Fruit fly (Drosophila melanogaster) whole organism, embryonic: ENCODE measurements around the gene CG10222.

Source experiments
- Atf3 ChIP-seq: fragments of 200-800 bp; sonication (Bioruptor generic); optimal IDR thresholded peaks from 3 replicates; lab custom pipeline; 2016; ENCODE audit warnings: missing biosample characterization, missing genetic modification characterization
- Atf6 ChIP-seq: fragments of 200-800 bp; sonication (Bioruptor generic); IDR thresholded peaks from 2 replicates; pipeline ENCODE4 v1.3.6; 2022; ENCODE audit warnings: missing biosample characterization, missing genetic modification characterization
- Blimp-1 ChIP-seq: fragments of 200-800 bp; sonication (Bioruptor generic); optimal IDR thresholded peaks from 3 replicates; lab custom pipeline; 2018; ENCODE audit warnings: missing biosample characterization, missing genetic modification characterization, mild to moderate bottlenecking, moderate library complexity, missing genetic modification reagents
- CG10209 ChIP-seq: fragments of 200-800 bp; sonication (Bioruptor generic); optimal IDR thresholded peaks from 3 replicates; lab custom pipeline; 2017; ENCODE audit warnings: missing biosample characterization, mild to moderate bottlenecking, missing genetic modification characterization, missing genetic modification reagents
- CG10462 ChIP-seq: fragments of 200-800 bp; sonication (Bioruptor generic); optimal IDR thresholded peaks from 2 replicates; lab custom pipeline; 2016; ENCODE audit warnings: missing biosample characterization, missing genetic modification characterization
- CG11695 ChIP-seq: fragments of 200-800 bp; sonication (Bioruptor generic); IDR thresholded peaks from 3 replicates; pipeline ENCODE4 v1.3.6; 2022; ENCODE audit warnings: missing biosample characterization, missing genetic modification characterization
- CG12155 ChIP-seq: fragments of 200-800 bp; sonication (Bioruptor generic); optimal IDR thresholded peaks from 3 replicates; lab custom pipeline; 2016; ENCODE audit warnings: missing biosample characterization, missing genetic modification characterization
- CG12219 ChIP-seq: fragments of 200-800 bp; sonication (Bioruptor generic); optimal IDR thresholded peaks from 3 replicates; lab custom pipeline; 2018; ENCODE audit warnings: missing biosample characterization, mild to moderate bottlenecking, missing genetic modification characterization
- CG13775 ChIP-seq: fragments of 200-800 bp; sonication (Bioruptor generic); optimal IDR thresholded peaks from 3 replicates; lab custom pipeline; 2017; ENCODE audit warnings: missing biosample characterization, mild to moderate bottlenecking, missing genetic modification characterization
- CG14860 ChIP-seq: fragments of 200-800 bp; sonication (Bioruptor generic); IDR thresholded peaks from 3 replicates; pipeline ENCODE4 v1.3.6; 2022; ENCODE audit warnings: missing biosample characterization, missing genetic modification characterization; ENCODE audit not compliant: partially characterized antibody
- CG15269 ChIP-seq: fragments of 200-800 bp; sonication (Bioruptor generic); optimal IDR thresholded peaks from 2 replicates; lab custom pipeline; 2018; ENCODE audit warnings: missing biosample characterization, mild to moderate bottlenecking, missing genetic modification characterization, moderate library complexity
- CG16813 ChIP-seq: fragments of 200-800 bp; sonication (Bioruptor generic); IDR thresholded peaks from 3 replicates; pipeline ENCODE4 v1.3.6; 2022; ENCODE audit warnings: missing biosample characterization, missing genetic modification characterization; ENCODE audit not compliant: partially characterized antibody
- CG17186 ChIP-seq: fragments of 200-800 bp; sonication (Bioruptor generic); optimal IDR thresholded peaks from 3 replicates; lab custom pipeline; 2017; ENCODE audit warnings: missing biosample characterization, missing genetic modification reagents, missing genetic modification characterization
- CG17385 ChIP-seq: fragments of 200-800 bp; sonication (Bioruptor generic); optimal IDR thresholded peaks from 3 replicates; lab custom pipeline; 2018; ENCODE audit warnings: missing biosample characterization, mild to moderate bottlenecking, missing genetic modification characterization
- CG18476 ChIP-seq: fragments of 200-800 bp; sonication (Bioruptor generic); optimal IDR thresholded peaks from 2 replicates; lab custom pipeline; 2016; ENCODE audit warnings: missing biosample characterization, mild to moderate bottlenecking, missing genetic modification characterization
- CG4730 ChIP-seq: fragments of 200-800 bp; sonication (Bioruptor generic); IDR thresholded peaks from 2 replicates; pipeline ENCODE4 v1.3.6; 2022; ENCODE audit warnings: missing biosample characterization, missing genetic modification characterization
- CG5245 ChIP-seq: fragments of 200-800 bp; sonication (Bioruptor generic); optimal IDR thresholded peaks from 3 replicates; lab custom pipeline; 2016; ENCODE audit warnings: missing biosample characterization, missing genetic modification characterization
- CTCF ChIP-seq: fragments of 200-800 bp; sonication (Bioruptor generic); optimal IDR thresholded peaks from 2 replicates; lab custom pipeline; 2017; ENCODE audit warnings: missing biosample characterization, mild to moderate bottlenecking, missing genetic modification characterization, moderate library complexity
- Deaf1 ChIP-seq: fragments of 200-800 bp; optimal IDR thresholded peaks from 3 replicates; lab custom pipeline; 2019; ENCODE audit warnings: missing biosample characterization, mild to moderate bottlenecking, missing genetic modification characterization, moderate library complexity
- Dp ChIP-seq: fragments of 200-800 bp; sonication (Bioruptor generic); optimal IDR thresholded peaks from 2 replicates; lab custom pipeline; 2018; ENCODE audit warnings: missing biosample characterization, mild to moderate bottlenecking, missing genetic modification characterization, moderate library complexity
- Gsc ChIP-seq: fragments of 200-800 bp; sonication (Bioruptor generic); IDR thresholded peaks from 2 replicates; pipeline ENCODE4 v1.3.6; 2022; ENCODE audit warnings: missing biosample characterization, missing genetic modification characterization
- HLH4C ChIP-seq: fragments of 200-800 bp; sonication (Bioruptor generic); IDR thresholded peaks from 3 replicates; pipeline ENCODE4 v1.3.6; 2022; ENCODE audit warnings: missing biosample characterization, missing genetic modification characterization; ENCODE audit not compliant: partially characterized antibody
- Hey ChIP-seq: fragments of 200-800 bp; sonication (Bioruptor generic); optimal IDR thresholded peaks from 3 replicates; lab custom pipeline; 2018; ENCODE audit warnings: missing biosample characterization, mild to moderate bottlenecking, missing genetic modification characterization
- HmgD ChIP-seq: fragments of 200-800 bp; sonication (Bioruptor generic); optimal IDR thresholded peaks from 3 replicates; lab custom pipeline; 2016; ENCODE audit warnings: missing biosample characterization, missing genetic modification characterization
- Hr3 ChIP-seq: fragments of 200-800 bp; sonication (Bioruptor generic); optimal IDR thresholded peaks from 3 replicates; lab custom pipeline; 2016; ENCODE audit warnings: missing biosample characterization, missing genetic modification characterization
- Lim3 ChIP-seq: fragments of 200-800 bp; sonication (Bioruptor generic); IDR thresholded peaks from 2 replicates; pipeline ENCODE4 v1.3.6; 2022; ENCODE audit warnings: missing biosample characterization, missing genetic modification characterization
- Mad ChIP-seq: fragments of 200-800 bp; sonication (Bioruptor generic); optimal IDR thresholded peaks from 2 replicates; lab custom pipeline; 2016; ENCODE audit warnings: missing biosample characterization, missing genetic modification characterization
- Myb ChIP-seq: fragments of 200-800 bp; sonication (Bioruptor generic); optimal IDR thresholded peaks from 2 replicates; lab custom pipeline; 2016; ENCODE audit warnings: missing biosample characterization, missing genetic modification characterization
- NC2β ChIP-seq: fragments of 200-800 bp; sonication (Bioruptor generic); optimal IDR thresholded peaks from 2 replicates; lab custom pipeline; 2016; ENCODE audit warnings: missing biosample characterization, missing genetic modification characterization
- Pdp1 ChIP-seq, 2 experiments: fragments of 200-800 bp; sonication (Bioruptor generic); optimal IDR thresholded peaks; 3 replicates each; lab custom pipeline; 2016; ENCODE audit warnings: missing biosample characterization in 2 of 2, missing genetic modification characterization in 2 of 2, mild to moderate bottlenecking in 1 of 2, moderate library complexity in 1 of 2
- Ssrp ChIP-seq: fragments of 200-800 bp; sonication (Bioruptor generic); optimal IDR thresholded peaks from 2 replicates; lab custom pipeline; 2018; ENCODE audit warnings: missing biosample characterization, mild to moderate bottlenecking, missing genetic modification characterization, moderate library complexity
- Taf1 ChIP-seq: fragments of 200-800 bp; sonication (Bioruptor generic); IDR thresholded peaks from 2 replicates; pipeline ENCODE4 v1.3.6; 2022; ENCODE audit warnings: missing biosample characterization, missing genetic modification characterization
- YL-1 ChIP-seq: fragments of 200-800 bp; sonication (Bioruptor generic); optimal IDR thresholded peaks from 3 replicates; lab custom pipeline; 2017; ENCODE audit warnings: missing biosample characterization, mild to moderate bottlenecking, missing genetic modification characterization
- ap ChIP-seq: fragments of 200-800 bp; sonication (Bioruptor generic); IDR thresholded peaks from 2 replicates; pipeline ENCODE4 v1.3.6; 2022; ENCODE audit warnings: missing biosample characterization, missing genetic modification characterization
- bbx ChIP-seq: fragments of 200-800 bp; sonication (Bioruptor generic); IDR thresholded peaks from 2 replicates; pipeline ENCODE4 v1.3.6; 2022; ENCODE audit warnings: missing biosample characterization, missing genetic modification characterization; ENCODE audit not compliant: partially characterized antibody
- br ChIP-seq: fragments of >200 bp; optimal IDR thresholded peaks from 2 replicates; lab custom pipeline; 2017
- ci ChIP-seq: fragments of 200-800 bp; sonication (Bioruptor generic); IDR thresholded peaks from 3 replicates; pipeline ENCODE4 v1.3.6; 2022; ENCODE audit warnings: missing biosample characterization, missing genetic modification characterization
- da ChIP-seq: fragments of 200-800 bp; sonication (Bioruptor generic); optimal IDR thresholded peaks from 2 replicates; lab custom pipeline; 2016; ENCODE audit warnings: missing biosample characterization, missing genetic modification characterization
- gcm ChIP-seq: fragments of 200-800 bp; sonication (Bioruptor generic); optimal IDR thresholded peaks from 2 replicates; lab custom pipeline; 2019; ENCODE audit warnings: missing biosample characterization, mild to moderate bottlenecking, missing genetic modification characterization, moderate library complexity
- grau ChIP-seq: fragments of 200-800 bp; optimal IDR thresholded peaks from 3 replicates; lab custom pipeline; 2019; ENCODE audit warnings: missing biosample characterization, mild to moderate bottlenecking, missing genetic modification characterization, moderate library complexity
- jumu ChIP-seq: fragments of 200-800 bp; sonication (Bioruptor generic); optimal IDR thresholded peaks from 3 replicates; lab custom pipeline; 2016; ENCODE audit warnings: missing biosample characterization, missing genetic modification characterization
- ken ChIP-seq: fragments of 200-800 bp; sonication (Bioruptor generic); IDR thresholded peaks from 3 replicates; pipeline ENCODE4 v1.3.6; 2022; ENCODE audit warnings: missing biosample characterization, missing genetic modification characterization
- knrl ChIP-seq: fragments of 200-800 bp; sonication (Bioruptor generic); IDR thresholded peaks from 3 replicates; pipeline ENCODE4 v1.3.6; 2022; ENCODE audit warnings: missing biosample characterization, missing genetic modification characterization; ENCODE audit not compliant: partially characterized antibody
- maf-S ChIP-seq: fragments of 200-800 bp; sonication (Bioruptor generic); optimal IDR thresholded peaks from 2 replicates; lab custom pipeline; 2016; ENCODE audit warnings: missing biosample characterization, missing genetic modification characterization
- onecut ChIP-seq: fragments of 200-800 bp; sonication (Bioruptor generic); IDR thresholded peaks from 2 replicates; pipeline ENCODE4 v1.3.6; 2022; ENCODE audit warnings: missing biosample characterization, missing genetic modification characterization
- peb ChIP-seq: fragments of 200-800 bp; sonication (Bioruptor generic); IDR thresholded peaks from 2 replicates; pipeline ENCODE4 v1.3.6; 2022; ENCODE audit warnings: missing biosample characterization, missing genetic modification characterization
- ro ChIP-seq: fragments of 200-800 bp; sonication (Bioruptor generic); IDR thresholded peaks from 2 replicates; pipeline ENCODE4 v1.3.6; 2022; ENCODE audit warnings: missing biosample characterization, missing genetic modification characterization
- sens-2 ChIP-seq: fragments of 200-800 bp; sonication (Bioruptor generic); IDR thresholded peaks from 2 replicates; pipeline ENCODE4 v1.3.6; 2022; ENCODE audit warnings: missing biosample characterization, missing genetic modification characterization
- stwl ChIP-seq: fragments of 200-800 bp; sonication (Bioruptor generic); optimal IDR thresholded peaks from 3 replicates; lab custom pipeline; 2018; ENCODE audit warnings: missing biosample characterization, mild to moderate bottlenecking, missing genetic modification characterization, moderate library complexity
- trem ChIP-seq: fragments of 200-800 bp; optimal IDR thresholded peaks from 3 replicates; lab custom pipeline; 2019; ENCODE audit warnings: missing biosample characterization, mild to moderate bottlenecking, missing genetic modification characterization, moderate library complexity
- tup ChIP-seq: fragments of 200-800 bp; sonication (Bioruptor generic); optimal IDR thresholded peaks from 2 replicates; lab custom pipeline; 2016; ENCODE audit warnings: missing biosample characterization, mild to moderate bottlenecking, missing genetic modification characterization, moderate library complexity
- vnd ChIP-seq: fragments of 200-800 bp; sonication (Bioruptor generic); IDR thresholded peaks from 3 replicates; pipeline ENCODE4 v1.3.6; 2022; ENCODE audit warnings: missing biosample characterization, missing genetic modification characterization; ENCODE audit not compliant: partially characterized antibody

CG10222 gene

dm6 chr3L:13387608-13388007 is 24.6 kb downstream of the CG10222 start, which contains the start of gene CG10171 (continued):
- no peak for TF ChIP-seq CG17385 (GFP tag; lab: Kevin White, UChicago)
- TF ChIP-seq HmgD (GFP tag; lab: Kevin White, UChicago): no peak
- TF ChIP-seq CG13775 (GFP tag; lab: Kevin White, UChicago): no peak
- TF ChIP-seq CG12219 (GFP tag; lab: Kevin White, UChicago): no peak
- TF ChIP-seq da (GFP tag; lab: Kevin White, UChicago): no peak
- TF ChIP-seq ap (GFP tag; lab: Robert Waterston, UW): no peak
- no peak for TF ChIP-seq CG15269 (tag; lab: Kevin White, UChicago)
- no peak for TF ChIP-seq Atf3
- no peak for TF ChIP-seq gcm
- peak; percentile 20 for TF ChIP-seq trem (tag; lab: Kevin White, UChicago)
- no peak for TF ChIP-seq CG11695 (GFP tag; lab: Robert Waterston, UW)
- no peak for TF ChIP-seq CG10462 (GFP tag; lab: Kevin White, UChicago)
- TF ChIP-seq onecut (GFP tag; lab: Robert Waterston, UW): no peak
- no peak for TF ChIP-seq bbx (GFP tag; lab: Robert Waterston, UW)
- peak; percentile 50 for TF ChIP-seq Blimp-1 (GFP tag; lab: Kevin White, UChicago)
- peak; percentile 85 for TF ChIP-seq stwl (tag; lab: Kevin White, UChicago)
- TF ChIP-seq grau (tag; lab: Kevin White, UChicago): no peak
- no peak for TF ChIP-seq Atf6 (GFP tag; lab: Robert Waterston, UW)
- peak; percentile 67 for TF ChIP-seq Dp (GFP tag; lab: Kevin White, UChicago)
- no peak for TF ChIP-seq peb (GFP tag; lab: Robert Waterston, UW)
- TF ChIP-seq NC2β (GFP tag; lab: Kevin White, UChicago): no peak
- peak; percentile 39 for TF ChIP-seq CTCF (GFP tag; lab: Kevin White, UChicago)
- TF ChIP-seq Myb (GFP tag; lab: Kevin White, UChicago): peak; percentile 76
- TF ChIP-seq CG5245: no peak
- TF ChIP-seq Lim3 (GFP tag; lab: Robert Waterston, UW): no peak
- TF ChIP-seq YL-1 (GFP tag; lab: Kevin White, UChicago): peak; percentile 46
- peak; percentile 39; the same call in 1 of the 3 replicates for TF ChIP-seq knrl (GFP tag; lab: Robert Waterston, UW)
- no peak for TF ChIP-seq CG10209
- TF ChIP-seq tup: no peak
- no peak for TF ChIP-seq Hey (tag; lab: Kevin White, UChicago)
- TF ChIP-seq jumu (GFP tag; lab: Kevin White, UChicago): no peak
- TF ChIP-seq Ssrp (tag; lab: Kevin White, UChicago): no peak
- no peak for TF ChIP-seq CG17186 (GFP tag; lab: Kevin White, UChicago)
- peak; percentile 37; the same call in 1 of the 3 replicates for TF ChIP-seq ci (GFP tag; lab: Robert Waterston, UW)
- no peak for TF ChIP-seq Gsc (GFP tag; lab: Robert Waterston, UW)
- TF ChIP-seq maf-S (GFP tag; lab: Kevin White, UChicago): no peak
- no peak for TF ChIP-seq sens-2 (GFP tag; lab: Robert Waterston, UW)
- TF ChIP-seq ro: no peak
- TF ChIP-seq CG4730 (GFP tag; lab: Robert Waterston, UW): no peak
- TF ChIP-seq Hr3 (GFP tag; lab: Kevin White, UChicago): no peak
- no peak for TF ChIP-seq Pdp1 (GFP tag; optimal IDR thresholded peaks at IDR 0.05; lab: Kevin White, UChicago)
- no peak for TF ChIP-seq Mad
- peak; percentile 64; the same call in 1 of the 3 replicates for TF ChIP-seq ken (GFP tag; lab: Robert Waterston, UW)
- TF ChIP-seq HLH4C: no peak
- no peak for TF ChIP-seq Taf1 (GFP tag; lab: Robert Waterston, UW)
- TF ChIP-seq CG14860: no peak
- TF ChIP-seq CG16813 (GFP tag; lab: Robert Waterston, UW): peak; percentile 38; the same call in 1 of the 3 replicates
- TF ChIP-seq CG18476 (GFP tag; lab: Kevin White, UChicago): no peak
- no peak for TF ChIP-seq br (lab: Kevin White, UChicago)
- 0 out of 3 replicates have a peak, but pooled peaks have one; percentile 33 for TF ChIP-seq vnd (GFP tag; lab: Robert Waterston, UW)
- TF ChIP-seq CG12155 (GFP tag; lab: Kevin White, UChicago): no peak
- no peak for TF ChIP-seq Deaf1
